Fruit fly (Drosophila melanogaster) whole organism, embryonic: ENCODE data around the gene CG46462.

Experiments
- CG10366 ChIP-seq: fragments of 200-800 bp; sonication (Bioruptor generic); IDR thresholded peaks from 2 replicates; pipeline ENCODE4 v1.3.6; 2022; ENCODE audit warnings: missing biosample characterization, missing genetic modification characterization
- CG10959 ChIP-seq: fragments of 200-800 bp; sonication (Bioruptor generic); IDR thresholded peaks from 2 replicates; pipeline ENCODE4 v1.3.6; 2022; ENCODE audit warnings: missing biosample characterization, missing genetic modification characterization
- CG12155 ChIP-seq: fragments of 200-800 bp; sonication (Bioruptor generic); optimal IDR thresholded peaks from 3 replicates; lab custom pipeline; 2016; ENCODE audit warnings: missing biosample characterization, missing genetic modification characterization
- CG12942 ChIP-seq: fragments of 200-800 bp; sonication (Bioruptor generic); optimal IDR thresholded peaks from 3 replicates; lab custom pipeline; 2016; ENCODE audit warnings: missing biosample characterization, missing genetic modification characterization
- CG14667 ChIP-seq: fragments of 200-800 bp; sonication (Bioruptor generic); IDR thresholded peaks from 2 replicates; pipeline ENCODE4 v1.3.6; 2022; ENCODE audit warnings: missing biosample characterization, missing genetic modification characterization
- CG15696 ChIP-seq: fragments of 200-800 bp; sonication (Bioruptor generic); optimal IDR thresholded peaks from 2 replicates; lab custom pipeline; 2019; ENCODE audit warnings: missing biosample characterization, mild to moderate bottlenecking, missing genetic modification characterization, moderate library complexity
- CG1647 ChIP-seq: fragments of 200-800 bp; sonication (Bioruptor generic); optimal IDR thresholded peaks from 3 replicates; lab custom pipeline; 2016; ENCODE audit warnings: missing biosample characterization, missing genetic modification characterization
- CG17912 ChIP-seq: fragments of 200-800 bp; sonication (Bioruptor generic); optimal IDR thresholded peaks from 2 replicates; lab custom pipeline; 2018; ENCODE audit warnings: missing biosample characterization, mild to moderate bottlenecking, missing genetic modification characterization
- CG1792 ChIP-seq: fragments of 200-800 bp; sonication (Bioruptor generic); optimal IDR thresholded peaks from 2 replicates; lab custom pipeline; 2016; ENCODE audit warnings: missing biosample characterization, missing genetic modification characterization
- CG18011 ChIP-seq: fragments of 200-800 bp; sonication (Bioruptor generic); optimal IDR thresholded peaks from 2 replicates; lab custom pipeline; 2017; ENCODE audit warnings: missing biosample characterization, missing genetic modification characterization, mild to moderate bottlenecking, moderate library complexity, missing genotype
- CG18262 ChIP-seq: fragments of 200-800 bp; optimal IDR thresholded peaks from 3 replicates; lab custom pipeline; 2019; ENCODE audit warnings: missing biosample characterization, mild to moderate bottlenecking, missing genetic modification characterization, moderate library complexity
- CG18599 ChIP-seq: fragments of 200-800 bp; sonication (Bioruptor generic); optimal IDR thresholded peaks from 3 replicates; lab custom pipeline; 2017; ENCODE audit warnings: missing biosample characterization, missing genetic modification characterization, mild to moderate bottlenecking, moderate library complexity, missing genetic modification reagents
- CG30403 ChIP-seq: fragments of 200-800 bp; sonication (Bioruptor generic); optimal IDR thresholded peaks from 3 replicates; lab custom pipeline; 2016; ENCODE audit warnings: missing biosample characterization, missing genetic modification characterization
- CG42726 ChIP-seq: fragments of 200-800 bp; sonication (Bioruptor generic); IDR thresholded peaks from 2 replicates; pipeline ENCODE4 v1.3.6; 2022; ENCODE audit warnings: missing biosample characterization, missing genetic modification characterization; ENCODE audit not compliant: partially characterized antibody
- CG4820 ChIP-seq: fragments of 200-800 bp; sonication (Bioruptor generic); optimal IDR thresholded peaks from 3 replicates; lab custom pipeline; 2016; ENCODE audit warnings: missing biosample characterization, missing genetic modification characterization
- CG7745 ChIP-seq: fragments of 200-800 bp; sonication (Bioruptor generic); optimal IDR thresholded peaks from 2 replicates; lab custom pipeline; 2018; ENCODE audit warnings: missing biosample characterization, mild to moderate bottlenecking, missing genetic modification characterization, moderate library complexity
- CG7928 ChIP-seq: fragments of 200-800 bp; sonication (Bioruptor generic); optimal IDR thresholded peaks from 2 replicates; lab custom pipeline; 2017; ENCODE audit warnings: missing biosample characterization, mild to moderate bottlenecking, missing genetic modification characterization
- CG8359 ChIP-seq: fragments of 200-800 bp; sonication (Bioruptor generic); optimal IDR thresholded peaks from 2 replicates; lab custom pipeline; 2017; ENCODE audit warnings: missing biosample characterization, mild to moderate bottlenecking, missing genetic modification characterization, borderline replicate concordance
- Dad ChIP-seq: fragments of 200-800 bp; sonication (Bioruptor generic); optimal IDR thresholded peaks from 3 replicates; lab custom pipeline; 2016; ENCODE audit warnings: missing biosample characterization, missing genetic modification characterization
- Dip2 ChIP-seq: fragments of 200-800 bp; sonication (Bioruptor generic); IDR thresholded peaks from 2 replicates; pipeline ENCODE4 v1.3.6; 2022; ENCODE audit warnings: missing biosample characterization, missing genetic modification characterization
- Doc2 ChIP-seq: fragments of 200-800 bp; sonication (Bioruptor generic); IDR thresholded peaks from 2 replicates; pipeline ENCODE4 v1.3.6; 2022; ENCODE audit warnings: missing biosample characterization, missing genetic modification characterization
- Eip74EF ChIP-seq, 2 experiments: fragments of 200-800 bp in 1 of 2; fragments of >200 bp in 1 of 2; sonication (Bioruptor generic) in 1 of 2; optimal IDR thresholded peaks; 2 replicates each; lab custom pipeline; 2017 to 2019; ENCODE audit warnings: missing biosample characterization in 2 of 2, missing genetic modification characterization in 2 of 2, mild to moderate bottlenecking in 1 of 2, moderate library complexity in 1 of 2
- Ets97D ChIP-seq: fragments of 200-800 bp; sonication (Bioruptor generic); optimal IDR thresholded peaks from 3 replicates; lab custom pipeline; 2016; ENCODE audit warnings: missing biosample characterization, missing genetic modification characterization
- HLH4C ChIP-seq: fragments of 200-800 bp; sonication (Bioruptor generic); IDR thresholded peaks from 3 replicates; pipeline ENCODE4 v1.3.6; 2022; ENCODE audit warnings: missing biosample characterization, missing genetic modification characterization; ENCODE audit not compliant: partially characterized antibody
- HmgD ChIP-seq: fragments of 200-800 bp; sonication (Bioruptor generic); optimal IDR thresholded peaks from 3 replicates; lab custom pipeline; 2016; ENCODE audit warnings: missing biosample characterization, missing genetic modification characterization
- HmgZ ChIP-seq: fragments of 200-800 bp; sonication (Bioruptor generic); optimal IDR thresholded peaks from 2 replicates; lab custom pipeline; 2018; ENCODE audit warnings: missing biosample characterization, mild to moderate bottlenecking, missing genetic modification characterization
- Hsf ChIP-seq: fragments of 200-800 bp; sonication (Bioruptor generic); optimal IDR thresholded peaks from 3 replicates; lab custom pipeline; 2016; ENCODE audit warnings: missing biosample characterization, missing genetic modification characterization
- Optix ChIP-seq: fragments of 200-800 bp; sonication (Bioruptor generic); IDR thresholded peaks from 3 replicates; pipeline ENCODE4 v1.3.6; 2022; ENCODE audit warnings: missing biosample characterization, missing genetic modification characterization
- Pdp1 ChIP-seq, 2 experiments: fragments of 200-800 bp; sonication (Bioruptor generic); optimal IDR thresholded peaks; 3 replicates each; lab custom pipeline; 2016; ENCODE audit warnings: missing biosample characterization in 2 of 2, missing genetic modification characterization in 2 of 2, mild to moderate bottlenecking in 1 of 2, moderate library complexity in 1 of 2
- Sry-β ChIP-seq: fragments of 200-800 bp; sonication (Bioruptor generic); optimal IDR thresholded peaks from 2 replicates; lab custom pipeline; 2018; ENCODE audit warnings: missing biosample characterization, mild to moderate bottlenecking, missing genetic modification characterization, moderate library complexity
- Xbp1 ChIP-seq: fragments of 200-800 bp; sonication (Bioruptor generic); optimal IDR thresholded peaks from 3 replicates; lab custom pipeline; 2016; ENCODE audit warnings: missing biosample characterization, mild to moderate bottlenecking, missing genetic modification characterization
- YL-1 ChIP-seq: fragments of 200-800 bp; sonication (Bioruptor generic); optimal IDR thresholded peaks from 3 replicates; lab custom pipeline; 2017; ENCODE audit warnings: missing biosample characterization, mild to moderate bottlenecking, missing genetic modification characterization
- abd-A ChIP-seq: fragments of 200-800 bp; sonication (Bioruptor generic); optimal IDR thresholded peaks from 3 replicates; lab custom pipeline; 2019; ENCODE audit warnings: missing biosample characterization, mild to moderate bottlenecking, missing genetic modification characterization, moderate library complexity
- al ChIP-seq: fragments of 200-800 bp; sonication (Bioruptor generic); IDR thresholded peaks from 2 replicates; pipeline ENCODE4 v1.3.6; 2022; ENCODE audit warnings: missing biosample characterization, missing genetic modification characterization
- cato ChIP-seq: fragments of 200-800 bp; sonication (Bioruptor generic); optimal IDR thresholded peaks from 2 replicates; lab custom pipeline; 2016; ENCODE audit warnings: missing biosample characterization, missing genetic modification characterization, borderline replicate concordance
- chn ChIP-seq: fragments of 200-800 bp; sonication (Bioruptor generic); optimal IDR thresholded peaks from 2 replicates; lab custom pipeline; 2016; ENCODE audit warnings: missing biosample characterization, missing genetic modification characterization
- grau ChIP-seq: fragments of 200-800 bp; optimal IDR thresholded peaks from 3 replicates; lab custom pipeline; 2019; ENCODE audit warnings: missing biosample characterization, mild to moderate bottlenecking, missing genetic modification characterization, moderate library complexity
- grn ChIP-seq: fragments of 200-800 bp; sonication (Bioruptor generic); optimal IDR thresholded peaks from 3 replicates; lab custom pipeline; 2017; ENCODE audit warnings: missing biosample characterization, missing genetic modification characterization
- her ChIP-seq: fragments of 200-800 bp; sonication (Bioruptor generic); optimal IDR thresholded peaks from 2 replicates; lab custom pipeline; 2016; ENCODE audit warnings: missing biosample characterization, missing genetic modification characterization
- kay ChIP-seq: fragments of 200-800 bp; sonication (Bioruptor generic); optimal IDR thresholded peaks from 2 replicates; lab custom pipeline; 2016; ENCODE audit warnings: missing biosample characterization, missing genetic modification characterization
- psq ChIP-seq: fragments of 200-800 bp; sonication (Bioruptor generic); optimal IDR thresholded peaks from 2 replicates; lab custom pipeline; 2017; ENCODE audit warnings: missing biosample characterization, missing genetic modification characterization
- pum ChIP-seq: fragments of 200-800 bp; sonication (Bioruptor generic); optimal IDR thresholded peaks from 2 replicates; lab custom pipeline; 2016; ENCODE audit warnings: missing biosample characterization, missing genetic modification characterization
- pzg ChIP-seq: fragments of 200-800 bp; sonication (Bioruptor generic); optimal IDR thresholded peaks from 3 replicates; lab custom pipeline; 2018; ENCODE audit warnings: missing biosample characterization, mild to moderate bottlenecking, missing genetic modification characterization, moderate library complexity
- run ChIP-seq: fragments of 200-800 bp; sonication (Bioruptor generic); optimal IDR thresholded peaks from 3 replicates; lab custom pipeline; 2018; ENCODE audit warnings: missing biosample characterization, mild to moderate bottlenecking, missing genetic modification characterization
- schlank ChIP-seq: fragments of 200-800 bp; sonication (Bioruptor generic); optimal IDR thresholded peaks from 2 replicates; lab custom pipeline; 2018; ENCODE audit warnings: missing biosample characterization, mild to moderate bottlenecking, missing genetic modification characterization
- sqz ChIP-seq: fragments of 200-800 bp; sonication (Bioruptor generic); optimal IDR thresholded peaks from 3 replicates; lab custom pipeline; 2018; ENCODE audit warnings: missing biosample characterization, mild to moderate bottlenecking, missing genetic modification characterization
- tio ChIP-seq: fragments of 200-800 bp; sonication (Bioruptor generic); optimal IDR thresholded peaks from 2 replicates; lab custom pipeline; 2017; ENCODE audit warnings: missing biosample characterization, missing genetic modification characterization, inconsistent platforms
- ttk ChIP-seq: fragments of 200-800 bp; sonication (Bioruptor generic); IDR thresholded peaks from 2 replicates; pipeline ENCODE4 v2.1.2; 2022; ENCODE audit warnings: missing biosample characterization, missing genetic modification characterization

Gene CG46462

DNA sequence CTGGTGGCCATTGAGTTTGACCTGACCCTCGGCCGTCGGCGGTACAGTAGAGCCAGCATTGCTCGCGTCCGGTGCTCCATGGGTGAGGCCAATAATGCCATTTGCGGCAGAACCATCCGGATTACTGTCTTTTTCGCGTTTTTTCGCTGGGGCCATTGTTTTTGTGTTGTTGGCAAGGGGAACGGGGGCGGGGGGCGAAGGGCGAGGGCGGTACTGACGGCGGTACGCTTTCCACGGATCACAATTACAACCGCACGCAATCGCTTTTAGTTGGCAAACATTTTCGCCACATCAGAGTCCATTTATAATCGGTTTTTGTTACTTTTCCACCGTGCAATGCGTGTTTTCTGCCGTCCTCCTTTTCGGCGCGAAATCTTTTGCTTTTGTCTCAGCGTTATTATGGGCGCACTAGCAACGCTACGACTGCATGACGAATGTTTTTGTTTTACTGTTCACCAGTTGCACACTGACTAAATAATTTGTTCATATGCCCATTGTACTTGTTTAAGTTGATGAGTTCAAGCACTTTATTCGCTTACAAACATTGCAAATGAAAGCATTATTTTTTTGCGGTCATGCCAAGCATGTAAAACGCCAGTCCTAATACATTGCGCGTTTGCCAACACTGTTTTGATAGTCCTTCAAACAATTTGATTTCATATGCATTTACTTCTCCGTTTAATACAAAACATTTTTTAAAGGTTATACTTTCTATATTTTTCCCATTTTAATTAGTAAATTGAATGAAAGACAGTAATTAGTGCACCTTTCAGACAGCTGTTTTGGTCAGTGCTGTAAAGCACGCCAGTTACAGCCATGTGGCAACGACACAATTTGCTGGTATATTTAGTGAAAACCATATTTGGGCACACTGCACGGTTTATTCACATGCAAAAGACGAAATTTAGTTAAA lies 8.4 kb upstream of the CG46462 start, which contains the start of gene Pfdn6 (continued):
- peak; percentile 65 for TF ChIP-seq CG1647 (GFP tag; lab: Kevin White, UChicago)
- peak; percentile 90 for TF ChIP-seq CG30403
- TF ChIP-seq HLH4C (GFP tag; lab: Robert Waterston, UW), result peak; percentile 82
- TF ChIP-seq run, result peak; percentile 12
- TF ChIP-seq CG12155 (GFP tag; lab: Kevin White, UChicago), result peak; percentile 56
- no peak for TF ChIP-seq sqz (GFP tag; lab: Kevin White, UChicago)
- peak; percentile 82 for TF ChIP-seq chn (GFP tag; lab: Kevin White, UChicago)
- TF ChIP-seq CG7928 (GFP tag; lab: Kevin White, UChicago), result peak; percentile 18
- no peak for TF ChIP-seq tio (GFP tag; lab: Kevin White, UChicago)
- TF ChIP-seq CG14667 (GFP tag; lab: Robert Waterston, UW), result no peak
- TF ChIP-seq CG7745 (tag; lab: Kevin White, UChicago), result no peak
- TF ChIP-seq cato, result peak; percentile 53
- TF ChIP-seq grn (GFP tag; lab: Kevin White, UChicago), result no peak
- TF ChIP-seq CG8359 (GFP tag; lab: Kevin White, UChicago), result no peak
- peak; percentile 51 to 62 for TF ChIP-seq Pdp1 (GFP tag; optimal IDR thresholded peaks at IDR 0.05; lab: Kevin White, UChicago)
- TF ChIP-seq Eip74EF (GFP tag; optimal IDR thresholded peaks at IDR 0.05; lab: Kevin White, UChicago), result no peak
- TF ChIP-seq psq (GFP tag; lab: Kevin White, UChicago), result peak; percentile 9
- TF ChIP-seq Dip2 (GFP tag; lab: Robert Waterston, UW), result peak; percentile 22; the same call in 1 of the 2 replicates
- no peak for TF ChIP-seq Sry-β (GFP tag; lab: Kevin White, UChicago)
- TF ChIP-seq Doc2 (GFP tag; lab: Robert Waterston, UW), result peak; percentile 61; the same call in 1 of the 2 replicates
- TF ChIP-seq CG10366 (GFP tag; lab: Robert Waterston, UW), result peak; percentile 82
- TF ChIP-seq CG18011 (GFP tag; lab: Kevin White, UChicago), result peak; percentile 35
- TF ChIP-seq HmgZ (tag; lab: Kevin White, UChicago), result peak; percentile 55
- TF ChIP-seq Optix (GFP tag; lab: Robert Waterston, UW), result peak; percentile 89
- TF ChIP-seq Hsf, result peak; percentile 89
- peak; percentile 72 for TF ChIP-seq CG18262 (tag; lab: Kevin White, UChicago)
- 0 out of 2 replicates have a peak, but pooled peaks have one; percentile 8 for TF ChIP-seq CG42726
- peak; percentile 90 for TF ChIP-seq YL-1
- TF ChIP-seq CG12942 (GFP tag; lab: Kevin White, UChicago), result peak; percentile 63
- peak; percentile 85 for TF ChIP-seq pzg (GFP tag; lab: Kevin White, UChicago)
- peak; percentile 84 for TF ChIP-seq Xbp1 (GFP tag; lab: Kevin White, UChicago)
- TF ChIP-seq Dad (GFP tag; lab: Kevin White, UChicago), result peak; percentile 79
- peak; percentile 75 for TF ChIP-seq Ets97D (GFP tag; lab: Kevin White, UChicago)
- peak; percentile 7 for TF ChIP-seq CG17912 (GFP tag; lab: Kevin White, UChicago)
- TF ChIP-seq kay (GFP tag; lab: Kevin White, UChicago), result peak; percentile 50
- TF ChIP-seq her, result peak; percentile 64
- TF ChIP-seq grau (tag; lab: Kevin White, UChicago), result peak; percentile 75
- TF ChIP-seq HmgD (GFP tag; lab: Kevin White, UChicago), result peak; percentile 65
- peak; percentile 95 for TF ChIP-seq CG1792 (GFP tag; lab: Kevin White, UChicago)
- no peak; the same call in 1 of the 2 replicates for TF ChIP-seq ttk
- TF ChIP-seq schlank (tag; lab: Kevin White, UChicago), result peak; percentile 45
- peak; percentile 77 for TF ChIP-seq CG15696 (tag; lab: Kevin White, UChicago)
- TF ChIP-seq al (GFP tag; lab: Robert Waterston, UW), result peak; percentile 54; the same call in 1 of the 2 replicates
- TF ChIP-seq abd-A (tag; lab: Kevin White, UChicago), result no peak
- TF ChIP-seq CG18599 (GFP tag; lab: Kevin White, UChicago), result no peak
- peak; percentile 56 for TF ChIP-seq CG4820 (GFP tag; lab: Kevin White, UChicago)
- 0 out of 2 replicates have a peak, but pooled peaks have one; percentile 60 for TF ChIP-seq CG10959 (GFP tag; lab: Robert Waterston, UW)
- TF ChIP-seq pum (GFP tag; lab: Kevin White, UChicago), result peak; percentile 36
